Worm (Caenorhabditis elegans) whole organism, L4 larva: ENCODE measurements around the gene R08E5.1.
A peak's percentile ranks its signal among the peaks of the same experiment; 100 is the strongest.

ENCODE experiments used
- F37D6.2 ChIP-seq: sonication (generic microtip); optimal IDR thresholded peaks from 2 replicates; lab custom pipeline; 2016; ENCODE audit warnings: mild to moderate bottlenecking, missing genetic modification characterization, missing compliant biosample characterization
- F44E2.7 ChIP-seq: fragments of 200-800 bp; sonication (Bioruptor generic); IDR thresholded peaks from 2 replicates; pipeline ENCODE4 v2.1.2; 2022; ENCODE audit warnings: missing genetic modification characterization, missing compliant biosample characterization
- R02D3.7 ChIP-seq: fragments of 150-350 bp; sonication (generic microtip); optimal IDR thresholded peaks from 3 replicates; lab custom pipeline; 2014; ENCODE audit warnings: missing biosample characterization, missing genetic modification characterization
- Y105C5A.15 ChIP-seq: fragments of 200-800 bp; sonication (Bioruptor generic); IDR thresholded peaks from 2 replicates; pipeline ENCODE4 v1.3.6; 2022; ENCODE audit warnings: missing genetic modification characterization, missing compliant biosample characterization
- Y48G9A.11 ChIP-seq: fragments of 200-800 bp; sonication (Bioruptor generic); IDR thresholded peaks from 2 replicates; pipeline ENCODE4 v1.3.6; 2022; ENCODE audit warnings: missing genetic modification reagents, missing genetic modification characterization, missing compliant biosample characterization
- Y5F2A.4 ChIP-seq: fragments of 200-800 bp; sonication (Bioruptor generic); optimal IDR thresholded peaks from 2 replicates; lab custom pipeline; 2018; ENCODE audit warnings: mild to moderate bottlenecking, missing genetic modification characterization, missing compliant biosample characterization
- ZK546.5 ChIP-seq, 2 experiments: sonication (generic microtip); optimal IDR thresholded peaks; 2 replicates each; lab custom pipeline; 2017; ENCODE audit warnings: missing biosample characterization in 2 of 2, missing genetic modification characterization in 2 of 2
- aha-1 ChIP-seq: fragments of 150-350 bp; peaks from one replicate; lab custom pipeline; 2014; ENCODE audit warnings: missing biosample characterization, missing genetic modification characterization
- ceh-32 ChIP-seq: sonication (generic microtip); optimal IDR thresholded peaks from 2 replicates; lab custom pipeline; 2016; ENCODE audit warnings: mild to moderate bottlenecking, missing genetic modification characterization, missing compliant biosample characterization; ENCODE audit not compliant: poor library complexity
- ceh-44 ChIP-seq: fragments of 200-800 bp; sonication (Bioruptor generic); IDR thresholded peaks from 2 replicates; pipeline ENCODE4 v1.3.6; 2022; ENCODE audit warnings: missing genetic modification reagents, missing genetic modification characterization, missing compliant biosample characterization
- ces-1 ChIP-seq: fragments of 150-350 bp; sonication (generic microtip); optimal IDR thresholded peaks from 4 replicates; lab custom pipeline; 2014; ENCODE audit warnings: missing biosample characterization, missing genetic modification reagents, missing genetic modification characterization
- cey-2 ChIP-seq: sonication (generic microtip); optimal IDR thresholded peaks from 3 replicates; lab custom pipeline; 2017; ENCODE audit warnings: missing genetic modification characterization, mild to moderate bottlenecking, missing compliant biosample characterization, antibody characterized with exemption, borderline replicate concordance; ENCODE audit not compliant: insufficient read depth
- dmd-6 ChIP-seq: fragments of 200-800 bp; sonication (Bioruptor generic); IDR thresholded peaks from 2 replicates; pipeline ENCODE4 v1.3.6; 2022; ENCODE audit warnings: missing genetic modification reagents, missing genetic modification characterization, missing compliant biosample characterization
- dmd-8 ChIP-seq: fragments of 200-800 bp; sonication (Bioruptor generic); IDR thresholded peaks from 2 replicates; pipeline ENCODE4 v1.3.6; 2022; ENCODE audit warnings: missing genetic modification characterization, missing compliant biosample characterization
- dmd-9 ChIP-seq: fragments of 200-800 bp; sonication (Bioruptor generic); IDR thresholded peaks from 2 replicates; pipeline ENCODE4 v1.3.6; 2022; ENCODE audit warnings: missing genetic modification reagents, missing genetic modification characterization, missing compliant biosample characterization
- dpl-1 ChIP-seq: fragments of 150-350 bp; optimal IDR thresholded peaks from 2 replicates; lab custom pipeline; 2014; ENCODE audit warnings: missing biosample characterization, missing genetic modification reagents, missing genetic modification characterization
- egl-27 ChIP-seq: sonication (generic microtip); optimal IDR thresholded peaks from 3 replicates; lab custom pipeline; 2017; ENCODE audit warnings: missing biosample characterization, missing genetic modification reagents, missing genetic modification characterization
- fos-1 ChIP-seq: fragments of 150-350 bp; optimal IDR thresholded peaks from 2 replicates; lab custom pipeline; 2014; ENCODE audit warnings: missing biosample characterization, missing genetic modification characterization
- hif-1 ChIP-seq, 2 experiments: sonication (generic microtip); optimal IDR thresholded peaks; 2 replicates each; lab custom pipeline; 2016 to 2017; ENCODE audit warnings: missing compliant biosample characterization in 2 of 2, missing genetic modification characterization in 2 of 2, missing genetic modification reagents in 2 of 2, missing genotype in 2 of 2, mild to moderate bottlenecking in 1 of 2
- hlh-11 ChIP-seq: fragments of 200-800 bp; sonication (Bioruptor generic); optimal IDR thresholded peaks from 2 replicates; lab custom pipeline; 2018; ENCODE audit warnings: mild to moderate bottlenecking, missing genetic modification characterization, missing compliant biosample characterization
- hlh-30 ChIP-seq: sonication (generic microtip); optimal IDR thresholded peaks from 2 replicates; lab custom pipeline; 2017; ENCODE audit warnings: antibody characterized with exemption, mild to moderate bottlenecking, missing genetic modification characterization, missing compliant biosample characterization; ENCODE audit not compliant: insufficient read depth
- mes-2 ChIP-seq: sonication (generic microtip); optimal IDR thresholded peaks from 2 replicates; lab custom pipeline; 2016; ENCODE audit warnings: missing genotype, mild to moderate bottlenecking, missing genetic modification characterization, missing compliant biosample characterization; ENCODE audit not compliant: poor library complexity, severe bottlenecking
- mxl-2 ChIP-seq: fragments of 200-800 bp; sonication (Bioruptor generic); conservative IDR thresholded peaks from 2 replicates; pipeline ENCODE4 v1.3.6; 2022; ENCODE audit warnings: missing genetic modification reagents, missing genetic modification characterization, missing compliant biosample characterization
- nhr-111 ChIP-seq: fragments of 200-800 bp; sonication (Bioruptor generic); optimal IDR thresholded peaks from 2 replicates; lab custom pipeline; 2018; ENCODE audit warnings: mild to moderate bottlenecking, missing genetic modification characterization, missing compliant biosample characterization
- nhr-28 ChIP-seq: fragments of 150-350 bp; optimal IDR thresholded peaks from 2 replicates; lab custom pipeline; 2014; ENCODE audit warnings: missing biosample characterization, missing genetic modification characterization
- nhr-77 ChIP-seq: fragments of 150-350 bp; optimal IDR thresholded peaks from 2 replicates; lab custom pipeline; 2014; ENCODE audit warnings: missing biosample characterization, missing genetic modification characterization
- pha-4 ChIP-seq, 2 experiments: fragments of 150-350 bp in 1 of 2; fragments of 200-800 bp in 1 of 2; sonication (Bioruptor generic) in 1 of 2; IDR thresholded peaks in 1 of 2; optimal IDR thresholded peaks in 1 of 2; 2 replicates each; pipeline versions ENCODE4 v1.3.6 to Lab custom; 2014 to 2022; ENCODE audit warnings: missing genetic modification characterization in 2 of 2, missing genetic modification reagents in 2 of 2, missing biosample characterization in 1 of 2, missing compliant biosample characterization in 1 of 2
- rbr-2 ChIP-seq: sonication (generic microtip); optimal IDR thresholded peaks from 2 replicates; lab custom pipeline; 2016; ENCODE audit warnings: missing genotype, missing genetic modification characterization, missing compliant biosample characterization
- set-16 ChIP-seq: fragments of 200-800 bp; sonication (Bioruptor generic); IDR thresholded peaks from 2 replicates; pipeline ENCODE4 v1.3.6; 2022; ENCODE audit warnings: missing genetic modification reagents, missing genetic modification characterization, missing compliant biosample characterization
- skn-1 ChIP-seq: fragments of 150-350 bp; optimal IDR thresholded peaks from 2 replicates; lab custom pipeline; 2014; ENCODE audit warnings: missing biosample characterization, missing genetic modification characterization
- snpc-1.2 ChIP-seq: fragments of 200-800 bp; sonication (Bioruptor generic); IDR thresholded peaks from 2 replicates; pipeline ENCODE4 v1.3.6; 2022; ENCODE audit warnings: missing genetic modification reagents, missing genetic modification characterization, missing compliant biosample characterization
- zfp-2 ChIP-seq: sonication (generic microtip); optimal IDR thresholded peaks from 2 replicates; lab custom pipeline; 2016; ENCODE audit warnings: mild to moderate bottlenecking, missing genetic modification characterization, missing compliant biosample characterization
- ztf-7 ChIP-seq: fragments of 150-350 bp; optimal IDR thresholded peaks from 2 replicates; lab custom pipeline; 2014; ENCODE audit warnings: missing biosample characterization, missing genetic modification characterization

R08E5.1 gene

DNA sequence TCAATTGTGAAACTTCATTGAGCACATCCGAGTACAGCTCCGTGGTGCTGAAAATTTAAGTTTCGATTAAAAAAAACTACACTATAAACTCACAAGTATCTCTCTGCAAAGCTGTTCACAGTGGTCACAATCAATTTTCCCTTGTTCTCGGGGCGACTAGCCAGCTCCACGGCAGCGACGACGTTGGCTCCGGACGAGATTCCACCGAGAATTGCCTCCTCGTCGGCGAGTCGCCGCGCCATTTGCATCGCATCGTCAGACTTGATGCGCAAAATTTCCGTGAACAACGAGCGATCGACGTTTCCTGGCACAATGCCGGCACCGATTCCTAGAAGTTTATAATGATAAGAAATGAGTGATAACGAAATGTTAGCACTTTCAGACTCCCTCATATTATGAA is 3.3 kb upstream of the R08E5.1 start (continued):
- TF ChIP-seq mes-2 (tag; lab: Kevin White, UChicago) (no peak), zfp-2 (tag; lab: Kevin White, UChicago) (no peak), ceh-44 (GFP tag; lab: Robert Waterston, UW) (no peak), set-16 (GFP tag; lab: Robert Waterston, UW) (peak; percentile 70), dmd-9 (no peak), snpc-1.2 (GFP tag; lab: Robert Waterston, UW) (no peak)

DNA sequence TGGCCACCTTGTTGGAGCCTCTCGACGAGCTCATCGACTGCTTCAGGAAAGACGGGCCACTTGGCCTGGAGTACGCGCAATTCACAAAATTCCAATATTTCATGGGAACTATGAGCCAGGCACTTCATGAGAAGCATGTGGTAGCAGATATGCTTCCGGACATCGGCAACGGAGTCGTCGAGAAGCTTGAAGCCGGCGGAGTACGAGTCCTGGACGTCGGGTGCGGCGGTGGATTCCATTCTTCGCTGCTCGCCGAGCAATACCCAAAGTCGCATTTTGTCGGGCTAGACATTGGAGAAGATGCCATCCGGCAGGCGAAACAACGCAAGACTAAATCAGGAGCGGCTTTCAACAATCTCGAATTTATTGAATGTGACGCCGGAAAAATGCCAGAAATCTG is 2.3 kb upstream of the R08E5.1 start:
- no peak for TF ChIP-seq mxl-2 (GFP tag; lab: Robert Waterston, UW)
- peak; percentile 63; the same call in 1 of the 2 replicates for TF ChIP-seq set-16 (GFP tag; lab: Robert Waterston, UW)

DNA sequence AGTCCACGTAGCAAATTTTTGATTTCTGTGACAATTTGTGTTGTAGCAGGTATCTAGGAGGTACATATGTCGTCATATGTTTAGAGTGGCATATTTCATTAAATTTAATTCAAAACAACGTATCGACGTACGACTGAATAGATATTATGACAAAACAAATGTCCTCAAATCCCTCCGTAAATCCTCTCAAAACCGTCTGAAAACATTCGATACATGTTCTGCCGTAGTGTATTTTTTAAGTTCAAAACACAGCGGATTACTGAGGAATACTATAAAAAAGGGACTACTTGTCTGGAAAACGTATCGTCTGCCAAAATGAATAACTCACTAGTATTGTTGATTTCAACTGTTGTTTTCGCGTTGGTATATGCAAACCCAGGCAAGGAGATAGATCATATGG is 3.0 kb downstream of the R08E5.1 start, which contains the start of gene R08E5.4:
Gene R08E5.4, plus strand, starts transcription at position 301 of the 400 bp plus-strand sequence.
- no peak for TF ChIP-seq ces-1 (GFP tag; lab: Kevin White, UChicago)
- no peak for TF ChIP-seq ceh-32 (tag; lab: Kevin White, UChicago)
- TF ChIP-seq Y105C5A.15 (GFP tag; lab: Robert Waterston, UW): no peak
- no peak for TF ChIP-seq cey-2
- TF ChIP-seq ZK546.5 (tag; optimal IDR thresholded peaks at IDR 0.05; lab: Kevin White, UChicago): no peak
- no peak for TF ChIP-seq hlh-11 (tag; lab: Kevin White, UChicago)
- TF ChIP-seq F44E2.7 (GFP tag; lab: Robert Waterston, UW): no peak
- no peak for TF ChIP-seq fos-1 (tag; lab: Kevin White, UChicago)
- no peak for TF ChIP-seq dmd-8

DNA sequence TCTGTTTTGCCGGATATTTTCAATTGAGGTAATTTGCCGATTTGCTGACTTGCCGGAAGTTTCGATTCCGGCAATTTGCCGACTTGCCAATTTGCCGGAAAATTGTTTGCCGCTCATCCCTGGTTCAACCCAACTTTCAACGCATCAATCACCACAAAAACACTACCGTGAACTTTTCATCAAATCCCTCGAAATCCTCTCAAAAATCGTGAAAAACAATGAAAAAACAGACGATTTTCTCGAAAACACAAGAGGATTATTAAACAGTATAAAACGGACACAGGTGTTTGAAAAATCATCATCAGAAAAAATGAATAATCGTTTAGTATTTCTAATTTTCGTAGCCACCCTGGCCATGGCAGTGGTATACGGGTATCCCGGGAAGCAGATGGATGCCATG is 4.4 kb downstream of the R08E5.1 start, which contains the start of gene Y39H10A.1:
Gene Y39H10A.1, plus strand, starts transcription at position 301 of the 400 bp plus-strand sequence.
- TF ChIP-seq Y5F2A.4: no peak
- TF ChIP-seq aha-1 (tag; lab: Kevin White, UChicago): peak; percentile 45

DNA sequence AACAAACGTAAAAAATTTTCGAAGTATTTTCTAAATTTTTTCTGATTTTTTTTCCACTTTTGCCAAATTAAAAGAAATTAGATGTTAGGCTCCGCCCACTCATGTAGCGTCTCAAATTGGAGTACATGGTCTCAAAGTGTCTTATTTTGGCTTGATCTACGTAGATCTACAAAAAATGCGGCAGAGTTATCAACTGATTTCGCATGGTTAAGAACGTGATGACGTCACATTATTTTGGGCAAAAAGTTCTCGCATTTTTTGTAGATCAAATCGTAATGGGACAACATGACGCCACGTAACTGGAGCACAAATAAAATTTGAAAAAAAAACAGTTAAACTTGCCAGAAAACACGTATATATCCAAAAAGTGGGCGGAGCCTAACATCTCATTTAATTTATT is 9.5 kb downstream of the R08E5.1 start:
- peak; percentile 90 for TF ChIP-seq aha-1 (tag; lab: Kevin White, UChicago)
- TF ChIP-seq snpc-1.2 (GFP tag; lab: Robert Waterston, UW): no peak

DNA sequence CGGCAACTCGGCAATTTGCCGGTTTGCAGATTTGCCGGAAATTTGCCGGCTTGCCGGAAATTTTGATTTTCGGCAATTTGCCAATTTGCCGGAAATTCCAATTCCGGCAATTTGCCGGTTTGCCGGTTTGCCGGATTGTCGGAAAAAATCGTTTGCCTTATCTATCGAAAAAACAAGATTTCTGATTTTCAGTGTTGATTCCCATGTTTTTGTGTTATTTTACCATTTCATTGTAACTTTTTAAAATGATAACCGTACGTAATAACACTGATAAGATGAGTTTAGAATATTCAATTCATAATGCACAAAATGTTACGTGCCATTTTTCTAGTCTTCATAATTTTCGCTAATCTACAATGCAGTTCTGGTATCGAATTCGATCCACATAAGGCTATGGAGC is 10.5 kb downstream of the R08E5.1 start, which contains the start of gene oac-55:
Gene oac-55, plus strand, starts transcription at position 301 of the 400 bp plus-strand sequence.
- TF ChIP-seq Y48G9A.11 (no peak), R02D3.7 (no peak), pha-4 (GFP tag; IDR thresholded peaks at IDR 0.05; lab: Robert Waterston, UW) (no peak), pha-4 (tag; optimal IDR thresholded peaks at IDR 0.05; lab: Kevin White, UChicago) (no peak), dmd-8 (no peak), ztf-7 (no peak), nhr-28 (tag; lab: Kevin White, UChicago) (no peak), egl-27 (tag; lab: Kevin White, UChicago) (no peak), fos-1 (tag; lab: Kevin White, UChicago) (no peak), nhr-111 (no peak)
- TF ChIP-seq, all 104 proteins: peak for 0

DNA sequence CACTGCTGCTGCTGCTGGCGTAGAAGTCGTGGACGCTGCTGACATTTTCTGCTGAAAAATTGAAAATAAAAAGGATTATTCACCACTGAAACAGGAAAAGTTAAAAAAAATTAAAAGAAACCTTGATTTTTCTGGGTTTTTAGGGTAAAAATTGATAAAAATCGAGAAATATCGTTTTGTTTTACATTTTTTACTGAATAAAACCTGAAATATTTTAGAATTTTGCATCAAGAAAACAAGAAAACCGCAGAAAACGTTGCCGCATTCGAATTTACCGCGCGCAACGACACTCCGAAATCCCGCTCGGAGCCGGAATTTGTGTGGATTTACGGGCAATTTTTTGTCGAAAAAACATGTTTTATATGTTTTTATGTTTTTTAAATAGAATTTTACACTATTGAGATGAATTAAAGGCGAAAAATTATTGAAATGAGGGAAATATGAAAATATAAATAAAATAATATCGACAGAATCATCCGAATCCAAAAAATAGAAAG is 11.9 kb downstream of the R08E5.1 start, which contains the start of gene chk-1:
Gene chk-1, minus strand, starts transcription at position 51 of the 497 bp plus-strand sequence.
- TF ChIP-seq hlh-11 (tag; lab: Kevin White, UChicago): peak; percentile 50
- TF ChIP-seq skn-1: no peak
- peak; percentile 88 for TF ChIP-seq R02D3.7
- peak; percentile 52 for TF ChIP-seq hlh-30 (tag; lab: Kevin White, UChicago)
- TF ChIP-seq F44E2.7 (GFP tag; lab: Robert Waterston, UW): no peak
- no peak for TF ChIP-seq F37D6.2 (tag; lab: Kevin White, UChicago)
- TF ChIP-seq hif-1 (tag; optimal IDR thresholded peaks at IDR 0.05; lab: Kevin White, UChicago): peak in 1 of 2 experiments; percentile 63
- no peak for TF ChIP-seq pha-4 (GFP tag; IDR thresholded peaks at IDR 0.05; lab: Robert Waterston, UW)
- peak; percentile 24 for TF ChIP-seq pha-4 (tag; optimal IDR thresholded peaks at IDR 0.05; lab: Kevin White, UChicago)
- peak; percentile 14; the same call in 1 of the 2 replicates for TF ChIP-seq dmd-6
- peak; percentile 97 for TF ChIP-seq Y48G9A.11
- TF ChIP-seq nhr-77 (tag; lab: Kevin White, UChicago): peak; percentile 35
- peak; percentile 39 for TF ChIP-seq rbr-2 (tag; lab: Kevin White, UChicago)
- peak; percentile 83 for TF ChIP-seq mes-2 (tag; lab: Kevin White, UChicago)
- TF ChIP-seq dpl-1 (GFP tag; lab: Kevin White, UChicago): peak; percentile 95
- TF ChIP-seq, all 104 proteins: peak for 11
